Worm (Caenorhabditis elegans): ENCODE measurements around the gene F55C10.4.

Gene F55C10.4

ce11 chrV:11341913-11342312 lies 44.6 kb upstream of the F55C10.4 start, which contains the start of gene T02E9.5:
T02E9.5 (plus strand) TSS chrV:11342233.
- no peak for TF ChIP-seq hlh-8 (tag; optimal IDR thresholded peaks at IDR 0.05)
- TF ChIP-seq unc-42 (tag; optimal IDR thresholded peaks at IDR 0.05), result peak; percentile 91

- TF ChIP-seq ama-1 (optimal IDR thresholded peaks at IDR 0.05) (peak; percentile 3), T23F11.4 (GFP tag; optimal IDR thresholded peaks at IDR 0.05) (no peak)
Measured at ce11 chrV:11344112-11344511, 42.4 kb upstream of the F55C10.4 start.

- no peak for TF ChIP-seq nfya-1 (tag; optimal IDR thresholded peaks at IDR 0.05)
- TF ChIP-seq C08G9.2 (tag; optimal IDR thresholded peaks at IDR 0.05), result no peak
- TF ChIP-seq hlh-8 (tag; optimal IDR thresholded peaks at IDR 0.05), result no peak
- TF ChIP-seq F13H6.1 (tag; optimal IDR thresholded peaks at IDR 0.05), result no peak
- TF ChIP-seq gmeb-2 (tag; optimal IDR thresholded peaks at IDR 0.05), result peak; percentile 24
- no peak for TF ChIP-seq ceh-19 (GFP tag; optimal IDR thresholded peaks at IDR 0.05)
- TF ChIP-seq K02D7.2 (tag; optimal IDR thresholded peaks at IDR 0.05), result no peak
- TF ChIP-seq ama-1 (optimal IDR thresholded peaks at IDR 0.05), result peak; percentile 75
- no peak for TF ChIP-seq hlh-30 (tag; optimal IDR thresholded peaks at IDR 0.05; ENCODE audit: insufficient read depth)
Measured at ce11 chrV:11344816-11345336, 41.7 kb upstream of the F55C10.4 start.

ce11 chrV:11346912-11347311 lies 39.6 kb upstream of the F55C10.4 start, which contains the start of gene grl-7:
grl-7 (minus strand) TSS chrV:11347012.
- TF ChIP-seq ztf-16 (tag; optimal IDR thresholded peaks at IDR 0.05), result no peak
- no peak for TF ChIP-seq lin-11 (tag; optimal IDR thresholded peaks at IDR 0.05)
- TF ChIP-seq ttx-3 (tag; optimal IDR thresholded peaks at IDR 0.05), result no peak
- TF ChIP-seq C08G9.2 (tag; optimal IDR thresholded peaks at IDR 0.05), result no peak
- no peak for TF ChIP-seq ceh-14 (tag; optimal IDR thresholded peaks at IDR 0.05)
- no peak for TF ChIP-seq gmeb-2 (tag; optimal IDR thresholded peaks at IDR 0.05)
- no peak for TF ChIP-seq ceh-9 (tag; optimal IDR thresholded peaks at IDR 0.05)
- TF ChIP-seq ceh-19 (GFP tag; optimal IDR thresholded peaks at IDR 0.05), result no peak
- TF ChIP-seq fkh-10 (GFP tag; optimal IDR thresholded peaks at IDR 0.05), result no peak
- no peak for TF ChIP-seq F13H6.1 (tag; optimal IDR thresholded peaks at IDR 0.05)
- no peak for TF ChIP-seq pqm-1 (tag; optimal IDR thresholded peaks at IDR 0.05)
- TF ChIP-seq ceh-2 (tag; optimal IDR thresholded peaks at IDR 0.05), result no peak
- TF ChIP-seq pha-4 (tag; optimal IDR thresholded peaks at IDR 0.05), result no peak
- no peak for TF ChIP-seq unc-3 (GFP tag; conservative IDR thresholded peaks at IDR 0.05)
- TF ChIP-seq unc-3 (tag; optimal IDR thresholded peaks at IDR 0.05), result no peak
- no peak for TF ChIP-seq ceh-48 (tag; optimal IDR thresholded peaks at IDR 0.05)
- no peak for TF ChIP-seq syd-9 (tag; optimal IDR thresholded peaks at IDR 0.05)
- TF ChIP-seq sox-2 (GFP tag; IDR thresholded peaks at IDR 0.05), result no peak
- no peak for TF ChIP-seq ref-2 (tag; optimal IDR thresholded peaks at IDR 0.05)
- TF ChIP-seq pros-1 (tag; optimal IDR thresholded peaks at IDR 0.05), result no peak

- TF ChIP-seq unc-42 (tag; optimal IDR thresholded peaks at IDR 0.05), result peak; percentile 36
- no peak for TF ChIP-seq K09A11.1 (tag; optimal IDR thresholded peaks at IDR 0.05; ENCODE audit: insufficient read depth)
Measured at ce11 chrV:11351263-11351662, 35.3 kb upstream of the F55C10.4 start.

ce11 chrV:11352893-11353292 lies 33.6 kb upstream of the F55C10.4 start, which contains the start of gene npr-25:
npr-25 (minus strand) TSS chrV:11352993.
- TF ChIP-seq pag-3 (tag; optimal IDR thresholded peaks at IDR 0.05; ENCODE audit: borderline replicate concordance) (no peak), T23F11.4 (GFP tag; optimal IDR thresholded peaks at IDR 0.05) (no peak), nhr-11 (tag; optimal IDR thresholded peaks at IDR 0.05) (no peak), pha-2 (tag; optimal IDR thresholded peaks at IDR 0.05) (no peak), sox-2 (GFP tag; IDR thresholded peaks at IDR 0.05) (no peak), eyg-1 (tag; optimal IDR thresholded peaks at IDR 0.05) (no peak), hlh-6 (tag; optimal IDR thresholded peaks at IDR 0.05) (no peak), ceh-30 (tag; optimal IDR thresholded peaks at IDR 0.05) (no peak)

Data from whole organism, late embryonic.